Fruit fly (Drosophila melanogaster) whole organism, embryonic: ENCODE data around the gene fok.

ENCODE experiments used
- CG10654 ChIP-seq: fragments of 200-800 bp; sonication (Bioruptor generic); optimal IDR thresholded peaks from 2 replicates; lab custom pipeline; 2016; ENCODE audit warnings: missing biosample characterization, missing genetic modification characterization
- CG10959 ChIP-seq: fragments of 200-800 bp; sonication (Bioruptor generic); IDR thresholded peaks from 2 replicates; pipeline ENCODE4 v1.3.6; 2022; ENCODE audit warnings: missing biosample characterization, missing genetic modification characterization
- CG11504 ChIP-seq: fragments of 200-800 bp; sonication (Bioruptor generic); optimal IDR thresholded peaks from 3 replicates; lab custom pipeline; 2019; ENCODE audit warnings: missing biosample characterization, mild to moderate bottlenecking, missing genetic modification characterization, moderate library complexity
- CG12236 ChIP-seq: fragments of 200-800 bp; sonication (Bioruptor generic); optimal IDR thresholded peaks from 2 replicates; lab custom pipeline; 2016; ENCODE audit warnings: missing biosample characterization, missing genetic modification characterization
- CG13424 ChIP-seq: fragments of 200-800 bp; sonication (Bioruptor generic); optimal IDR thresholded peaks from 2 replicates; lab custom pipeline; 2019; ENCODE audit warnings: missing biosample characterization, mild to moderate bottlenecking, missing genetic modification characterization, moderate library complexity
- CG14050 ChIP-seq: fragments of 200-800 bp; sonication (Bioruptor generic); IDR thresholded peaks from 3 replicates; pipeline ENCODE4 v1.3.6; 2022; ENCODE audit warnings: missing biosample characterization, missing genetic modification characterization
- CG14710 ChIP-seq: fragments of 200-800 bp; sonication (Bioruptor generic); optimal IDR thresholded peaks from 3 replicates; lab custom pipeline; 2019; ENCODE audit warnings: missing biosample characterization, mild to moderate bottlenecking, missing genetic modification characterization, moderate library complexity
- CG15073 ChIP-seq: fragments of 200-800 bp; sonication (Bioruptor generic); optimal IDR thresholded peaks from 2 replicates; lab custom pipeline; 2016; ENCODE audit warnings: missing biosample characterization, missing genetic modification characterization
- CG1603 ChIP-seq: fragments of 200-800 bp; sonication (Bioruptor generic); optimal IDR thresholded peaks from 2 replicates; lab custom pipeline; 2019; ENCODE audit warnings: missing biosample characterization, mild to moderate bottlenecking, missing genetic modification characterization, moderate library complexity
- CG17612 ChIP-seq: fragments of 200-800 bp; sonication (Bioruptor generic); IDR thresholded peaks from 2 replicates; pipeline ENCODE4 v1.3.6; 2022; ENCODE audit warnings: missing biosample characterization, missing genetic modification characterization
- CG2116 ChIP-seq: fragments of 200-800 bp; sonication (Bioruptor generic); optimal IDR thresholded peaks from 3 replicates; lab custom pipeline; 2018; ENCODE audit warnings: missing biosample characterization, mild to moderate bottlenecking, missing genetic modification characterization
- CG2120 ChIP-seq: fragments of 200-800 bp; sonication (Bioruptor generic); optimal IDR thresholded peaks from 3 replicates; lab custom pipeline; 2016; ENCODE audit warnings: missing biosample characterization, missing genetic modification characterization
- CG2199 ChIP-seq: fragments of 200-800 bp; sonication (Bioruptor generic); IDR thresholded peaks from 3 replicates; pipeline ENCODE4 v1.3.6; 2022; ENCODE audit warnings: missing biosample characterization, missing genetic modification characterization
- CG2202 ChIP-seq: fragments of 200-800 bp; sonication (Bioruptor generic); optimal IDR thresholded peaks from 2 replicates; lab custom pipeline; 2018; ENCODE audit warnings: missing biosample characterization, mild to moderate bottlenecking, missing genetic modification characterization
- CG31388 ChIP-seq: fragments of 200-800 bp; sonication (Bioruptor generic); optimal IDR thresholded peaks from 2 replicates; lab custom pipeline; 2016; ENCODE audit warnings: missing biosample characterization, missing genetic modification characterization
- CG33213 ChIP-seq: fragments of 200-800 bp; sonication (Bioruptor generic); optimal IDR thresholded peaks from 3 replicates; lab custom pipeline; 2016; ENCODE audit warnings: missing biosample characterization, missing genetic modification characterization
- CG4820 ChIP-seq: fragments of 200-800 bp; sonication (Bioruptor generic); optimal IDR thresholded peaks from 3 replicates; lab custom pipeline; 2016; ENCODE audit warnings: missing biosample characterization, missing genetic modification characterization
- CG7271 ChIP-seq: fragments of 200-800 bp; sonication (Bioruptor generic); optimal IDR thresholded peaks from 2 replicates; lab custom pipeline; 2018; ENCODE audit warnings: missing biosample characterization, mild to moderate bottlenecking, missing genetic modification characterization, moderate library complexity
- Deaf1 ChIP-seq: fragments of 200-800 bp; optimal IDR thresholded peaks from 3 replicates; lab custom pipeline; 2019; ENCODE audit warnings: missing biosample characterization, mild to moderate bottlenecking, missing genetic modification characterization, moderate library complexity
- Drgx ChIP-seq: fragments of 200-800 bp; sonication (Bioruptor generic); IDR thresholded peaks from 2 replicates; pipeline ENCODE4 v1.3.6; 2022; ENCODE audit warnings: missing biosample characterization, missing genetic modification characterization
- E2f2 ChIP-seq: fragments of 200-800 bp; sonication (Bioruptor generic); IDR thresholded peaks from 2 replicates; pipeline ENCODE4 v1.3.6; 2022; ENCODE audit warnings: missing biosample characterization, missing genetic modification characterization
- Elba2 ChIP-seq: fragments of 200-800 bp; sonication (Bioruptor generic); optimal IDR thresholded peaks from 3 replicates; lab custom pipeline; 2016; ENCODE audit warnings: missing biosample characterization, missing genetic modification characterization
- Ets65A ChIP-seq: fragments of 200-800 bp; sonication (Bioruptor generic); peaks from one replicate; lab custom pipeline; 2016; ENCODE audit warnings: missing biosample characterization, missing genetic modification characterization
- Kr ChIP-seq: fragments of 200-800 bp; sonication (Bioruptor generic); optimal IDR thresholded peaks from 2 replicates; lab custom pipeline; 2017; ENCODE audit warnings: missing biosample characterization, mild to moderate bottlenecking, missing genetic modification characterization
- Lhr ChIP-seq: fragments of 200-800 bp; sonication (Bioruptor generic); optimal IDR thresholded peaks from 3 replicates; lab custom pipeline; 2017; ENCODE audit warnings: mild to moderate bottlenecking, missing biosample characterization, missing genetic modification reagents, missing genetic modification characterization
- Neu2 ChIP-seq: fragments of 200-800 bp; sonication (Bioruptor generic); optimal IDR thresholded peaks from 3 replicates; lab custom pipeline; 2016; ENCODE audit warnings: missing biosample characterization, missing genetic modification characterization, borderline replicate concordance
- Oaz ChIP-seq: fragments of 200-800 bp; sonication (Bioruptor generic); IDR thresholded peaks from 2 replicates; pipeline ENCODE4 v1.3.6; 2022; ENCODE audit warnings: missing biosample characterization, missing genetic modification characterization
- Rx ChIP-seq: fragments of 200-800 bp; sonication (Bioruptor generic); IDR thresholded peaks from 2 replicates; pipeline ENCODE4 v1.3.6; 2022; ENCODE audit warnings: missing biosample characterization, missing genetic modification characterization
- Sry-β ChIP-seq: fragments of 200-800 bp; sonication (Bioruptor generic); optimal IDR thresholded peaks from 2 replicates; lab custom pipeline; 2018; ENCODE audit warnings: missing biosample characterization, mild to moderate bottlenecking, missing genetic modification characterization, moderate library complexity
- Taf1 ChIP-seq: fragments of 200-800 bp; sonication (Bioruptor generic); IDR thresholded peaks from 2 replicates; pipeline ENCODE4 v1.3.6; 2022; ENCODE audit warnings: missing biosample characterization, missing genetic modification characterization
- YL-1 ChIP-seq: fragments of 200-800 bp; sonication (Bioruptor generic); optimal IDR thresholded peaks from 3 replicates; lab custom pipeline; 2017; ENCODE audit warnings: missing biosample characterization, mild to moderate bottlenecking, missing genetic modification characterization
- amos ChIP-seq: fragments of 200-800 bp; sonication (Bioruptor generic); IDR thresholded peaks from 2 replicates; pipeline ENCODE4 v1.3.6; 2022; ENCODE audit warnings: missing biosample characterization, missing genetic modification characterization; ENCODE audit not compliant: partially characterized antibody
- da ChIP-seq: fragments of 200-800 bp; sonication (Bioruptor generic); optimal IDR thresholded peaks from 2 replicates; lab custom pipeline; 2016; ENCODE audit warnings: missing biosample characterization, missing genetic modification characterization
- dmrt11E ChIP-seq: fragments of 200-800 bp; sonication (Bioruptor generic); optimal IDR thresholded peaks from 3 replicates; lab custom pipeline; 2018; ENCODE audit warnings: missing biosample characterization, mild to moderate bottlenecking, missing genetic modification characterization, moderate library complexity
- en ChIP-seq: fragments of 200-800 bp; sonication (Bioruptor generic); optimal IDR thresholded peaks from 2 replicates; lab custom pipeline; 2016; ENCODE audit warnings: missing biosample characterization, missing genetic modification characterization
- gfzf ChIP-seq: fragments of 200-800 bp; sonication (Bioruptor generic); optimal IDR thresholded peaks from 2 replicates; lab custom pipeline; 2016; ENCODE audit warnings: missing biosample characterization, mild to moderate bottlenecking, missing genetic modification characterization, moderate library complexity
- kni ChIP-seq: fragments of 200-800 bp; sonication (Bioruptor generic); optimal IDR thresholded peaks from 3 replicates; lab custom pipeline; 2017; ENCODE audit warnings: mild to moderate bottlenecking, missing biosample characterization, missing genetic modification reagents, missing genetic modification characterization
- lab ChIP-seq: fragments of 200-800 bp; sonication (Bioruptor generic); optimal IDR thresholded peaks from 3 replicates; lab custom pipeline; 2017; ENCODE audit warnings: missing biosample characterization, missing genetic modification characterization, mild to moderate bottlenecking, moderate library complexity, missing genetic modification reagents
- lola ChIP-seq, 3 experiments: fragments of >200 bp in 2 of 3; fragments of 200-800 bp in 1 of 3; sonication (Bioruptor generic) in 1 of 3; optimal IDR thresholded peaks; 2 replicates each; lab custom pipeline; 2017 to 2019; ENCODE audit warnings: missing biosample characterization in 3 of 3, missing genetic modification characterization in 3 of 3, mild to moderate bottlenecking in 1 of 3, moderate library complexity in 1 of 3
- nau ChIP-seq: fragments of 200-800 bp; sonication (Bioruptor generic); optimal IDR thresholded peaks from 3 replicates; lab custom pipeline; 2017; ENCODE audit warnings: missing biosample characterization, mild to moderate bottlenecking, missing genetic modification characterization, missing genetic modification reagents
- nmo ChIP-seq: fragments of 200-800 bp; sonication (Bioruptor generic); optimal IDR thresholded peaks from 2 replicates; lab custom pipeline; 2018; ENCODE audit warnings: missing biosample characterization, mild to moderate bottlenecking, missing genetic modification characterization, moderate library complexity
- nom ChIP-seq: fragments of 200-800 bp; sonication (Bioruptor generic); optimal IDR thresholded peaks from 2 replicates; lab custom pipeline; 2017; ENCODE audit warnings: missing biosample characterization, missing genetic modification characterization, mild to moderate bottlenecking, moderate library complexity, missing genetic modification reagents
- pum ChIP-seq: fragments of 200-800 bp; sonication (Bioruptor generic); optimal IDR thresholded peaks from 2 replicates; lab custom pipeline; 2016; ENCODE audit warnings: missing biosample characterization, missing genetic modification characterization
- sens ChIP-seq: fragments of 200-800 bp; sonication (Bioruptor generic); peaks from one replicate; lab custom pipeline; 2016; ENCODE audit warnings: missing biosample characterization, missing genetic modification characterization
- sr ChIP-seq: fragments of 200-800 bp; sonication (Bioruptor generic); IDR thresholded peaks from 3 replicates; pipeline ENCODE4 v1.3.6; 2022; ENCODE audit warnings: missing biosample characterization, missing genetic modification characterization
- stwl ChIP-seq: fragments of 200-800 bp; sonication (Bioruptor generic); optimal IDR thresholded peaks from 3 replicates; lab custom pipeline; 2018; ENCODE audit warnings: missing biosample characterization, mild to moderate bottlenecking, missing genetic modification characterization, moderate library complexity
- unpg ChIP-seq: fragments of 200-800 bp; sonication (Bioruptor generic); optimal IDR thresholded peaks from 3 replicates; lab custom pipeline; 2018; ENCODE audit warnings: missing biosample characterization, mild to moderate bottlenecking, missing genetic modification characterization, moderate library complexity

The fok gene

DNA sequence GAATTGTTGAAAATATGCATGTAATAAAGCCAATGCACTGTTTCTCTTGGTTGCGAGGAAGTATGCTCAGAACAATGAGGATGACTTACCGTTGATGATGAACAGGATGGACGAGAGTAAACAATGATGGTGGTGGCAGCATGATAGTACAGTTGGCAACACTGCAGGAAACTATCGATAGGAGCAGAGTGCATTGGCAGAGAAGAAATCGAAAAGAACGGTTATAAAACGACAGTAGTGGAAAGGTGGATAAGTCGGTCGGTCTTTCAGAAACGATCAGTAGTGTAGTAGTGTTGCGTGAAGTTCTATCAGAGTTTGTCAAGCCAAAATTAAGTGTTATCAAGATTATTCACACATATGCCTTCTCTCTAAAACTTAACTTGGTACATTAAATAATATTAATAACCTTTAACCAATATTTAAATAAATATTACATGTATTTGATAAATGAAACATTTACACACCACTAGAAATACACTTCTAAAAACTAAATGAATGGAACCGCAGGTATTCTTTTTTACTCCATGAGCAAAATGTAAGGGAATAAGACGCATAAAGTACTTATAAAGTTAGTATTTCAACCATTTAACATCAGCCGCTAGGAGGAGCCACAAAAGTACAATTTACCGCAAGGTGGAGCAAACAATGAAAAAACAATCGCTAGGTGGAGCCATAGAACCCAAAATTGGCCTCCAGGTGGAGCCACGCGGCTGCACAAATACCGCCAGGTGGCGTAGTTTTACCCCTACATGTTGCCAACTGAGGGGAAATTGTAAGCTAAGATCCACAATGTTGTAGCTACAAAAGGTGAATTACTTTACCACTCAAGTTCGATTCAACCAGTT lies 35.7 kb upstream of the fok start (continued):
- peak; percentile 31 for TF ChIP-seq stwl
- peak; percentile 94 for TF ChIP-seq CG10959
- TF ChIP-seq en (GFP tag; lab: Kevin White, UChicago), result peak; percentile 87
- TF ChIP-seq CG17612, result peak; percentile 76
- TF ChIP-seq Taf1 (GFP tag; lab: Robert Waterston, UW), result peak; percentile 88
- TF ChIP-seq Kr (GFP tag; lab: Kevin White, UChicago), result no peak
- peak; percentile 79 for TF ChIP-seq CG13424 (tag; lab: Kevin White, UChicago)
- no peak for TF ChIP-seq nom (GFP tag; lab: Kevin White, UChicago)
- TF ChIP-seq sr (GFP tag; lab: Robert Waterston, UW), result peak; percentile 81

DNA sequence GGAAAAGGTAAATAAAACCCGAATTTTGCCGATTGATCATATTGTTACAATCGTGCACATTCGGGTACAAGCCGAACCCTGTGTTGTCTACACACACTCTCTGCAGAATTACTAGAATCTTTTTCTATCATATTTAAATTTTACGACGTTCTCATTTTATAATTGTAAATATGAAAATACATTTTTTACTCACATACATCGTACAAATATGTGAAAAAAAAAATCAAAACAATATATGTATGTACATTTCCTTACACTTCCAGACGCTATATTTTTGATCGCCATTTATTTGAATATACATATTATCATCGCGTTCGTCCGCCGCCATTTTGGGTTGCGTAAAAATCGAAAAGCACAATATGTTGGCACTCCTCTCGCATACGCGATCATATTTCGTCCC lies 32.9 kb upstream of the fok start:
- TF ChIP-seq Deaf1 (tag; lab: Kevin White, UChicago), result peak; percentile 56
- no peak for TF ChIP-seq Rx (GFP tag; lab: Robert Waterston, UW)
- no peak for TF ChIP-seq CG4820
- no peak for TF ChIP-seq CG31388 (GFP tag; lab: Kevin White, UChicago)
- peak; percentile 23 for TF ChIP-seq CG11504 (tag; lab: Kevin White, UChicago)
- no peak for TF ChIP-seq CG15073
- TF ChIP-seq pum (GFP tag; lab: Kevin White, UChicago), result no peak
- TF ChIP-seq Neu2 (GFP tag; lab: Kevin White, UChicago), result no peak
- TF ChIP-seq Ets65A (GFP tag; lab: Kevin White, UChicago), result no peak
- TF ChIP-seq sens, result peak; percentile 11

DNA sequence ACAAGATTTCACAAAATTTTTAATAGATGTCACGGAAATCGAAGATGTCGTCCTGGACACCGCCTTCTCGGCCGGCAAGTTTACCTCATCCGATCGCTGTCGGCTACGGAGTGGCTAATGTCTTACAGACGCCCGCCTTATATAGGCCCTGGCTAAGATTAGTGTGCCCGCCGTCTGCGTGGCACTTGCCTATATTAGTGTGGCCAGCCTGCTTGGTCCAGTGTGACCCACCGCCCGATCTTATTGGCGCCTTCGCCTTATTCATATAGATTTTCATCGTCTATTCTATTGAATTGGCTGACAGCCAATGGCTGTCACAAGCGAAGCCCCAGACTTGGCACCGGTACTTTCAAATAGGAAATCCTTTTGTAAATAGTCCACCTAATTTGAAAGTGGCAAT lies 31.0 kb upstream of the fok start:
- TF ChIP-seq kni (GFP tag; lab: Kevin White, UChicago) (no peak), CG33213 (peak; percentile 73), E2f2 (GFP tag; lab: Robert Waterston, UW) (peak; percentile 27), unpg (no peak), CG31388 (GFP tag; lab: Kevin White, UChicago) (no peak), YL-1 (GFP tag; lab: Kevin White, UChicago) (no peak), dmrt11E (tag; lab: Kevin White, UChicago) (no peak), gfzf (GFP tag; lab: Kevin White, UChicago) (peak; percentile 37), CG2120 (GFP tag; lab: Kevin White, UChicago) (no peak), lola (GFP tag; optimal IDR thresholded peaks at IDR 0.05; lab: Kevin White, UChicago) (no peak), lab (no peak), CG2202 (tag; lab: Kevin White, UChicago) (no peak), nau (no peak), CG7271 (no peak), CG2199 (GFP tag; lab: Robert Waterston, UW) (0 out of 3 replicates have a peak, but pooled peaks have one; percentile 11), CG2116 (GFP tag; lab: Kevin White, UChicago) (no peak), CG14710 (tag; lab: Kevin White, UChicago) (peak; percentile 12), Lhr (GFP tag; lab: Kevin White, UChicago) (peak; percentile 89), Oaz (GFP tag; lab: Robert Waterston, UW) (no peak), CG12236 (no peak), amos (GFP tag; lab: Robert Waterston, UW) (peak; percentile 16; the same call in 1 of the 2 replicates), CG1603 (tag; lab: Kevin White, UChicago) (no peak), Drgx (GFP tag; lab: Robert Waterston, UW) (no peak), da (GFP tag; lab: Kevin White, UChicago) (no peak), CG14050 (GFP tag; lab: Robert Waterston, UW) (no peak), CG10654 (GFP tag; lab: Kevin White, UChicago) (no peak), Elba2 (GFP tag; lab: Kevin White, UChicago) (peak; percentile 88), stwl (peak; percentile 51), Sry-β (no peak), nmo (GFP tag; lab: Kevin White, UChicago) (no peak)
